Fruit fly (Drosophila melanogaster) whole organism, embryonic: ENCODE measurements around the gene CG1542.

ENCODE experiments used
- Ada2b ChIP-seq: fragments of 200-800 bp; sonication (Bioruptor generic); IDR thresholded peaks from 2 replicates; pipeline ENCODE4 v1.3.6; 2022; ENCODE audit warnings: missing biosample characterization, missing genetic modification characterization
- BtbVII ChIP-seq: fragments of 200-800 bp; sonication (Bioruptor generic); optimal IDR thresholded peaks from 3 replicates; lab custom pipeline; 2017; ENCODE audit warnings: missing biosample characterization, mild to moderate bottlenecking, missing genetic modification characterization
- C15 ChIP-seq: fragments of 200-800 bp; sonication (Bioruptor generic); IDR thresholded peaks from 3 replicates; pipeline ENCODE4 v1.3.6; 2022; ENCODE audit warnings: missing biosample characterization, missing genetic modification characterization
- CG10147 ChIP-seq: fragments of 200-800 bp; sonication (Bioruptor generic); optimal IDR thresholded peaks from 2 replicates; lab custom pipeline; 2019; ENCODE audit warnings: missing biosample characterization, mild to moderate bottlenecking, missing genetic modification characterization, moderate library complexity
- CG10979 ChIP-seq: fragments of 200-800 bp; sonication (Bioruptor generic); optimal IDR thresholded peaks from 2 replicates; lab custom pipeline; 2018; ENCODE audit warnings: missing biosample characterization, mild to moderate bottlenecking, missing genetic modification characterization, moderate library complexity
- CG13624 ChIP-seq: fragments of 200-800 bp; sonication (Bioruptor generic); optimal IDR thresholded peaks from 2 replicates; lab custom pipeline; 2016; ENCODE audit warnings: missing biosample characterization, missing genetic modification characterization
- CG13894 ChIP-seq: fragments of 200-800 bp; sonication (Bioruptor generic); optimal IDR thresholded peaks from 3 replicates; lab custom pipeline; 2018; ENCODE audit warnings: missing biosample characterization, mild to moderate bottlenecking, missing genetic modification characterization, moderate library complexity
- CG16815 ChIP-seq: fragments of 200-800 bp; sonication (Bioruptor generic); optimal IDR thresholded peaks from 3 replicates; lab custom pipeline; 2017; ENCODE audit warnings: missing biosample characterization, mild to moderate bottlenecking, missing genetic modification characterization
- CG17802 ChIP-seq: fragments of 200-800 bp; sonication (Bioruptor generic); optimal IDR thresholded peaks from 2 replicates; lab custom pipeline; 2018; ENCODE audit warnings: missing biosample characterization, mild to moderate bottlenecking, missing genetic modification characterization, moderate library complexity
- CG17912 ChIP-seq: fragments of 200-800 bp; sonication (Bioruptor generic); optimal IDR thresholded peaks from 2 replicates; lab custom pipeline; 2018; ENCODE audit warnings: missing biosample characterization, mild to moderate bottlenecking, missing genetic modification characterization
- CG18011 ChIP-seq: fragments of 200-800 bp; sonication (Bioruptor generic); optimal IDR thresholded peaks from 2 replicates; lab custom pipeline; 2017; ENCODE audit warnings: missing biosample characterization, missing genetic modification characterization, mild to moderate bottlenecking, moderate library complexity, missing genotype
- CG2889 ChIP-seq: fragments of 200-800 bp; sonication (Bioruptor generic); IDR thresholded peaks from 3 replicates; pipeline ENCODE4 v1.3.6; 2022; ENCODE audit warnings: missing biosample characterization, missing genetic modification characterization
- CG31365 ChIP-seq: fragments of 200-800 bp; sonication (Bioruptor generic); optimal IDR thresholded peaks from 2 replicates; lab custom pipeline; 2018; ENCODE audit warnings: missing biosample characterization, mild to moderate bottlenecking, missing genetic modification characterization
- CG3995 ChIP-seq: fragments of 200-800 bp; sonication (Bioruptor generic); optimal IDR thresholded peaks from 3 replicates; lab custom pipeline; 2016; ENCODE audit warnings: missing biosample characterization, missing genetic modification characterization
- CG6175 ChIP-seq: fragments of 200-800 bp; sonication (Bioruptor generic); IDR thresholded peaks from 3 replicates; pipeline ENCODE4 v1.3.6; 2022; ENCODE audit warnings: missing biosample characterization, missing genetic modification characterization
- CG6272 ChIP-seq: fragments of 200-800 bp; sonication (Bioruptor generic); IDR thresholded peaks from 2 replicates; pipeline ENCODE4 v1.3.6; 2022; ENCODE audit warnings: missing biosample characterization, missing genetic modification characterization
- CG7271 ChIP-seq: fragments of 200-800 bp; sonication (Bioruptor generic); optimal IDR thresholded peaks from 2 replicates; lab custom pipeline; 2018; ENCODE audit warnings: missing biosample characterization, mild to moderate bottlenecking, missing genetic modification characterization, moderate library complexity
- CG7928 ChIP-seq: fragments of 200-800 bp; sonication (Bioruptor generic); optimal IDR thresholded peaks from 2 replicates; lab custom pipeline; 2017; ENCODE audit warnings: missing biosample characterization, mild to moderate bottlenecking, missing genetic modification characterization
- CG9797 ChIP-seq: fragments of 200-800 bp; sonication (Bioruptor generic); optimal IDR thresholded peaks from 3 replicates; lab custom pipeline; 2018; ENCODE audit warnings: missing biosample characterization, mild to moderate bottlenecking, missing genetic modification characterization
- CHES-1-like ChIP-seq: fragments of 200-800 bp; sonication (Bioruptor generic); optimal IDR thresholded peaks from 2 replicates; lab custom pipeline; 2016; ENCODE audit warnings: missing biosample characterization, missing genetic modification characterization
- Chrac-16 ChIP-seq: fragments of 200-800 bp; sonication (Bioruptor generic); optimal IDR thresholded peaks from 3 replicates; lab custom pipeline; 2016; ENCODE audit warnings: missing biosample characterization, missing genetic modification characterization
- Eip74EF ChIP-seq, 2 experiments: fragments of 200-800 bp in 1 of 2; fragments of >200 bp in 1 of 2; sonication (Bioruptor generic) in 1 of 2; optimal IDR thresholded peaks; 2 replicates each; lab custom pipeline; 2017 to 2019; ENCODE audit warnings: missing biosample characterization in 2 of 2, missing genetic modification characterization in 2 of 2, mild to moderate bottlenecking in 1 of 2, moderate library complexity in 1 of 2
- Fer1 ChIP-seq: fragments of 200-800 bp; sonication (Bioruptor generic); optimal IDR thresholded peaks from 2 replicates; lab custom pipeline; 2017; ENCODE audit warnings: missing biosample characterization, mild to moderate bottlenecking, missing genetic modification characterization
- HHEX ChIP-seq: fragments of 200-800 bp; sonication (Bioruptor generic); optimal IDR thresholded peaks from 3 replicates; lab custom pipeline; 2017; ENCODE audit warnings: missing biosample characterization, mild to moderate bottlenecking, missing genetic modification characterization, missing genetic modification reagents
- HLH3B ChIP-seq: fragments of 200-800 bp; sonication (Bioruptor generic); IDR thresholded peaks from 2 replicates; pipeline ENCODE4 v1.3.6; 2022; ENCODE audit warnings: missing biosample characterization, missing genetic modification characterization
- HmgD ChIP-seq: fragments of 200-800 bp; sonication (Bioruptor generic); optimal IDR thresholded peaks from 3 replicates; lab custom pipeline; 2016; ENCODE audit warnings: missing biosample characterization, missing genetic modification characterization
- Kr ChIP-seq: fragments of 200-800 bp; sonication (Bioruptor generic); optimal IDR thresholded peaks from 2 replicates; lab custom pipeline; 2017; ENCODE audit warnings: missing biosample characterization, mild to moderate bottlenecking, missing genetic modification characterization
- Nf-YA ChIP-seq: fragments of 200-800 bp; sonication (Bioruptor generic); IDR thresholded peaks from 2 replicates; pipeline ENCODE4 v1.3.6; 2022; ENCODE audit warnings: missing biosample characterization, missing genetic modification characterization
- PHDP ChIP-seq: fragments of 200-800 bp; sonication (Bioruptor generic); optimal IDR thresholded peaks from 3 replicates; lab custom pipeline; 2018; ENCODE audit warnings: missing biosample characterization, mild to moderate bottlenecking, missing genetic modification characterization, moderate library complexity
- Ravus ChIP-seq: fragments of 200-800 bp; sonication (Bioruptor generic); IDR thresholded peaks from 2 replicates; pipeline ENCODE4 v1.3.6; 2022; ENCODE audit warnings: missing biosample characterization, missing genetic modification characterization
- Rfx ChIP-seq: fragments of 200-800 bp; sonication (Bioruptor generic); IDR thresholded peaks from 2 replicates; pipeline ENCODE4 v1.3.6; 2022; ENCODE audit warnings: missing biosample characterization, missing genetic modification characterization
- TFAM ChIP-seq: fragments of 200-800 bp; sonication (Bioruptor generic); optimal IDR thresholded peaks from 2 replicates; lab custom pipeline; 2017; ENCODE audit warnings: missing biosample characterization, missing genetic modification characterization, inconsistent platforms
- abd-A ChIP-seq: fragments of 200-800 bp; sonication (Bioruptor generic); optimal IDR thresholded peaks from 3 replicates; lab custom pipeline; 2019; ENCODE audit warnings: missing biosample characterization, mild to moderate bottlenecking, missing genetic modification characterization, moderate library complexity
- bbx ChIP-seq: fragments of 200-800 bp; sonication (Bioruptor generic); IDR thresholded peaks from 2 replicates; pipeline ENCODE4 v1.3.6; 2022; ENCODE audit warnings: missing biosample characterization, missing genetic modification characterization; ENCODE audit not compliant: partially characterized antibody
- cas ChIP-seq: fragments of 200-800 bp; sonication (Bioruptor generic); IDR thresholded peaks from 2 replicates; pipeline ENCODE4 v1.3.6; 2022; ENCODE audit warnings: missing biosample characterization, missing genetic modification characterization
- crp ChIP-seq, 2 experiments: fragments of 200-800 bp; sonication (Bioruptor generic); optimal IDR thresholded peaks; 2 replicates in 1 of 2; 3 replicates in 1 of 2; lab custom pipeline; 2017; ENCODE audit warnings: missing biosample characterization in 2 of 2, missing genetic modification characterization in 2 of 2, mild to moderate bottlenecking in 1 of 2, moderate library complexity in 1 of 2
- dati ChIP-seq: fragments of 200-800 bp; sonication (Bioruptor generic); IDR thresholded peaks from 2 replicates; pipeline ENCODE4 v1.3.6; 2022; ENCODE audit warnings: missing biosample characterization, missing genetic modification characterization
- dimm ChIP-seq: fragments of 200-800 bp; sonication (Bioruptor generic); IDR thresholded peaks from 2 replicates; pipeline ENCODE4 v1.3.6; 2022; ENCODE audit warnings: missing biosample characterization, missing genetic modification characterization
- gcm2 ChIP-seq: fragments of 200-800 bp; sonication (Bioruptor generic); optimal IDR thresholded peaks from 2 replicates; lab custom pipeline; 2016; ENCODE audit warnings: missing biosample characterization, missing genetic modification characterization
- gfzf ChIP-seq: fragments of 200-800 bp; sonication (Bioruptor generic); optimal IDR thresholded peaks from 2 replicates; lab custom pipeline; 2016; ENCODE audit warnings: missing biosample characterization, mild to moderate bottlenecking, missing genetic modification characterization, moderate library complexity
- hkb ChIP-seq, 2 experiments: fragments of 200-800 bp in 1 of 2; fragments of >200 bp in 1 of 2; sonication (Bioruptor generic) in 1 of 2; IDR thresholded peaks in 1 of 2; optimal IDR thresholded peaks in 1 of 2; 2 replicates each; pipeline versions ENCODE4 v1.3.6 to Lab custom; 2017 to 2022; ENCODE audit warnings: missing biosample characterization in 1 of 2, missing genetic modification characterization in 1 of 2
- jing ChIP-seq: fragments of 200-800 bp; sonication (Bioruptor generic); optimal IDR thresholded peaks from 2 replicates; lab custom pipeline; 2018; ENCODE audit warnings: missing biosample characterization, mild to moderate bottlenecking, missing genetic modification characterization
- nerfin-1 ChIP-seq: fragments of 200-800 bp; sonication (Bioruptor generic); optimal IDR thresholded peaks from 3 replicates; lab custom pipeline; 2019; ENCODE audit warnings: missing biosample characterization, mild to moderate bottlenecking, missing genetic modification characterization, moderate library complexity
- nmo ChIP-seq: fragments of 200-800 bp; sonication (Bioruptor generic); optimal IDR thresholded peaks from 2 replicates; lab custom pipeline; 2018; ENCODE audit warnings: missing biosample characterization, mild to moderate bottlenecking, missing genetic modification characterization, moderate library complexity
- p53 ChIP-seq: fragments of 200-800 bp; sonication (Bioruptor generic); optimal IDR thresholded peaks from 2 replicates; lab custom pipeline; 2016; ENCODE audit warnings: missing biosample characterization, missing genetic modification characterization
- pzg ChIP-seq: fragments of 200-800 bp; sonication (Bioruptor generic); optimal IDR thresholded peaks from 3 replicates; lab custom pipeline; 2018; ENCODE audit warnings: missing biosample characterization, mild to moderate bottlenecking, missing genetic modification characterization, moderate library complexity
- sim ChIP-seq: fragments of 200-800 bp; sonication (Bioruptor generic); IDR thresholded peaks from 2 replicates; pipeline ENCODE4 v1.3.6; 2022; ENCODE audit warnings: missing biosample characterization, missing genetic modification characterization
- sna ChIP-seq: fragments of 200-800 bp; sonication (Bioruptor generic); IDR thresholded peaks from 2 replicates; pipeline ENCODE4 v1.3.6; 2022; ENCODE audit warnings: missing biosample characterization, missing genetic modification characterization; ENCODE audit not compliant: partially characterized antibody
- sug ChIP-seq: fragments of 200-800 bp; optimal IDR thresholded peaks from 2 replicates; lab custom pipeline; 2019; ENCODE audit warnings: missing biosample characterization, mild to moderate bottlenecking, missing genetic modification characterization, moderate library complexity
- tx ChIP-seq: fragments of 200-800 bp; sonication (Bioruptor generic); optimal IDR thresholded peaks from 2 replicates; lab custom pipeline; 2016; ENCODE audit warnings: missing biosample characterization, missing genetic modification characterization
- wdn ChIP-seq: fragments of 200-800 bp; sonication (Bioruptor generic); IDR thresholded peaks from 2 replicates; pipeline ENCODE4 v1.3.6; 2022; ENCODE audit warnings: missing biosample characterization, missing genetic modification characterization

CG1542 gene

dm6 chr3R:31254808-31255207 is 41.5 kb downstream of the CG1542 start, which contains the start of the genes CG1750 and spn-F:
Gene CG1750 (minus strand): TSS chr3R:31254900.
Gene spn-F (plus strand): TSS chr3R:31255127.
- TF ChIP-seq cas (no peak), CG31365 (no peak), CG13894 (no peak), Chrac-16 (GFP tag; lab: Kevin White, UChicago) (no peak), Ravus (no peak), HHEX (no peak), HLH3B (GFP tag; lab: Robert Waterston, UW) (no peak), Rfx (no peak), CG10979 (tag; lab: Kevin White, UChicago) (no peak), gcm2 (GFP tag; lab: Kevin White, UChicago) (no peak), PHDP (tag; lab: Kevin White, UChicago) (no peak), sim (GFP tag; lab: Robert Waterston, UW) (no peak), bbx (GFP tag; lab: Robert Waterston, UW) (peak; percentile 48; the same call in 1 of the 2 replicates), sug (tag; lab: Kevin White, UChicago) (peak; percentile 13), sna (GFP tag; lab: Robert Waterston, UW) (peak; percentile 85), CG3995 (GFP tag; lab: Kevin White, UChicago) (peak; percentile 84), dati (GFP tag; lab: Robert Waterston, UW) (no peak), CG18011 (no peak), Eip74EF (GFP tag; optimal IDR thresholded peaks at IDR 0.05; lab: Kevin White, UChicago) (no peak), HmgD (GFP tag; lab: Kevin White, UChicago) (no peak), crp (GFP tag; optimal IDR thresholded peaks at IDR 0.05; lab: Kevin White, UChicago) (peak; percentile 81 to 95), Fer1 (GFP tag; lab: Kevin White, UChicago) (no peak), abd-A (no peak), Kr (GFP tag; lab: Kevin White, UChicago) (no peak), TFAM (no peak), CG6272 (GFP tag; lab: Robert Waterston, UW) (no peak), gfzf (peak; percentile 81), nmo (peak; percentile 32), CG17802 (no peak), dimm (GFP tag; lab: Robert Waterston, UW) (no peak), BtbVII (GFP tag; lab: Kevin White, UChicago) (no peak), hkb (optimal IDR thresholded peaks at IDR 0.05; lab: Kevin White, UChicago) (no peak), hkb (GFP tag; IDR thresholded peaks at IDR 0.05; lab: Robert Waterston, UW) (no peak), C15 (GFP tag; lab: Robert Waterston, UW) (no peak), Nf-YA (GFP tag; lab: Robert Waterston, UW) (no peak), CHES-1-like (GFP tag; lab: Kevin White, UChicago) (no peak), CG9797 (peak; percentile 75), CG2889 (no peak), tx (GFP tag; lab: Kevin White, UChicago) (no peak), CG16815 (GFP tag; lab: Kevin White, UChicago) (no peak), CG10147 (no peak), jing (GFP tag; lab: Kevin White, UChicago) (no peak), nerfin-1 (no peak), pzg (GFP tag; lab: Kevin White, UChicago) (peak; percentile 61), CG7271 (tag; lab: Kevin White, UChicago) (no peak), CG13624 (GFP tag; lab: Kevin White, UChicago) (no peak), wdn (GFP tag; lab: Robert Waterston, UW) (no peak), CG7928 (GFP tag; lab: Kevin White, UChicago) (no peak), CG6175 (no peak), CG17912 (GFP tag; lab: Kevin White, UChicago) (no peak), p53 (GFP tag; lab: Kevin White, UChicago) (no peak), Ada2b (GFP tag; lab: Robert Waterston, UW) (no peak)
